Fruit fly (Drosophila melanogaster): ENCODE data around the gene CG46306.

dm6 chrX:16867622-16868021 is 32.3 kb upstream of the CG46306 start:
- TF ChIP-seq sens (GFP tag) (peak; percentile 51), gcm (GFP tag; optimal IDR thresholded peaks at IDR 0.05) (no peak), nerfin-1 (tag; optimal IDR thresholded peaks at IDR 0.05) (no peak), Fer2 (tag; optimal IDR thresholded peaks at IDR 0.05) (no peak), CG16815 (GFP tag; optimal IDR thresholded peaks at IDR 0.05) (no peak), Usf (GFP tag; optimal IDR thresholded peaks at IDR 0.05) (no peak), Dll (GFP tag; IDR thresholded peaks at IDR 0.05; ENCODE audit: partially characterized antibody) (no peak), Dref (GFP tag; IDR thresholded peaks at IDR 0.05) (no peak), CG4820 (GFP tag; optimal IDR thresholded peaks at IDR 0.05) (no peak), shn (GFP tag; optimal IDR thresholded peaks at IDR 0.05) (no peak), ind (GFP tag; optimal IDR thresholded peaks at IDR 0.05) (no peak), ci (GFP tag; IDR thresholded peaks at IDR 0.05) (peak; percentile 45; the same call in 1 of the 3 replicates)

All from whole organism, embryonic.